Worm (Caenorhabditis elegans) whole organism, L4/young adult: ENCODE measurements around the gene pitr-2.

Source experiments
- W03F9.2 ChIP-seq: fragments of 150-350 bp; optimal IDR thresholded peaks from 2 replicates; lab custom pipeline; 2014; ENCODE audit warnings: missing biosample characterization, missing genetic modification characterization
- him-1 ChIP-seq: sonication (generic microtip); optimal IDR thresholded peaks from 2 replicates; lab custom pipeline; 2016; ENCODE audit warnings: missing genotype, missing genetic modification reagents, missing genetic modification characterization, missing compliant biosample characterization

- no peak for TF ChIP-seq W03F9.2 (tag; lab: Kevin White, UChicago)
- no peak for TF ChIP-seq him-1 (tag; lab: Kevin White, UChicago)
These were observed 9.7 kb downstream of the pitr-2 start, which contains the start of gene F21C10.3 for ce11 chrV:9127773-9128172.
